Fruit fly (Drosophila melanogaster): ENCODE measurements around the gene CG45116.

CG45116 gene

dm6 chr3L:22669275-22670006, 29.8 kb upstream of the CG45116 start, which contains the start of gene Jhbp6:
TSS of gene Jhbp6 (plus strand) at chr3L:22669956.
- TF ChIP-seq GATAd (GFP tag; optimal IDR thresholded peaks at IDR 0.05) (no peak), foxo (GFP tag; optimal IDR thresholded peaks at IDR 0.05) (no peak), jim (GFP tag; optimal IDR thresholded peaks at IDR 0.05) (no peak), Rel (GFP tag; optimal IDR thresholded peaks at IDR 0.05) (no peak), Rel (tag; optimal IDR thresholded peaks at IDR 0.05) (peak; percentile 13), sage (GFP tag; optimal IDR thresholded peaks at IDR 0.05) (no peak), woc (GFP tag; optimal IDR thresholded peaks at IDR 0.05) (no peak), ey (GFP tag; optimal IDR thresholded peaks at IDR 0.05) (no peak), Dif (GFP tag; optimal IDR thresholded peaks at IDR 0.05; ENCODE audit: partially characterized antibody) (no peak), br (GFP tag; optimal IDR thresholded peaks at IDR 0.05) (no peak), dmrt93B (GFP tag; optimal IDR thresholded peaks at IDR 0.05) (no peak), dsf (GFP tag; optimal IDR thresholded peaks at IDR 0.05; ENCODE audit: borderline replicate concordance) (no peak), dl (GFP tag; optimal IDR thresholded peaks at IDR 0.05; ENCODE audit: insufficient read depth in 1 of 2, partially characterized antibody in 2 of 2) (no peak), lola (GFP tag; optimal IDR thresholded peaks at IDR 0.05) (no peak), rgr (GFP tag; optimal IDR thresholded peaks at IDR 0.05) (peak; percentile 12), h (GFP tag; optimal IDR thresholded peaks at IDR 0.05) (no peak)

DNA sequence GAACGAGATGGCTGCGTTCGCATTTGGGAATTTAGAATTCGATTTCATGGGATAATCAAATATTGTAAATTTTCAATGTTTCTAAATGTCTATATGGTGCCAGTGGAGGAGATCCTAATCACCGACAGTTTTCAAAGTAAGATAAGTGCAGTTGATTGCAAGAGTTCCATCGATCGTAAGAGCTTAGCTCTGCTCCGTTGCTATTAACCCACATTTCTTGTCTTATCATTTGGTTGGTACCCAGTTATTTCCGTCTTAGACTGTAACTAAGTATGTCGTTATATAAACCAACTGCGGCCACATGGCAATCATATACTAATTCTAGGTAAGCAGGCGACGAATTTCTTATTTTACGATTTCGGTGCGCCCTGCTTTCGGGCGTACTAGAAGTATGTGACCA, 29.1 kb upstream of the CG45116 start:
- TF ChIP-seq brk (GFP tag; optimal IDR thresholded peaks at IDR 0.05) (no peak), sv (GFP tag; optimal IDR thresholded peaks at IDR 0.05) (no peak), Sp1 (GFP tag; optimal IDR thresholded peaks at IDR 0.05) (no peak), pan (optimal IDR thresholded peaks at IDR 0.05) (no peak), ey (GFP tag; optimal IDR thresholded peaks at IDR 0.05) (no peak), h (GFP tag; optimal IDR thresholded peaks at IDR 0.05) (no peak), HLH106 (tag; optimal IDR thresholded peaks at IDR 0.05) (no peak), woc (GFP tag; optimal IDR thresholded peaks at IDR 0.05) (no peak), Hr78 (GFP tag; optimal IDR thresholded peaks at IDR 0.05) (no peak), dsf (GFP tag; optimal IDR thresholded peaks at IDR 0.05; ENCODE audit: borderline replicate concordance) (no peak), Dif (GFP tag; optimal IDR thresholded peaks at IDR 0.05; ENCODE audit: partially characterized antibody) (no peak), psq (GFP tag; optimal IDR thresholded peaks at IDR 0.05) (no peak), N (GFP tag; optimal IDR thresholded peaks at IDR 0.05) (no peak), jim (GFP tag; optimal IDR thresholded peaks at IDR 0.05) (no peak), OdsH (GFP tag; optimal IDR thresholded peaks at IDR 0.05) (no peak)

DNA sequence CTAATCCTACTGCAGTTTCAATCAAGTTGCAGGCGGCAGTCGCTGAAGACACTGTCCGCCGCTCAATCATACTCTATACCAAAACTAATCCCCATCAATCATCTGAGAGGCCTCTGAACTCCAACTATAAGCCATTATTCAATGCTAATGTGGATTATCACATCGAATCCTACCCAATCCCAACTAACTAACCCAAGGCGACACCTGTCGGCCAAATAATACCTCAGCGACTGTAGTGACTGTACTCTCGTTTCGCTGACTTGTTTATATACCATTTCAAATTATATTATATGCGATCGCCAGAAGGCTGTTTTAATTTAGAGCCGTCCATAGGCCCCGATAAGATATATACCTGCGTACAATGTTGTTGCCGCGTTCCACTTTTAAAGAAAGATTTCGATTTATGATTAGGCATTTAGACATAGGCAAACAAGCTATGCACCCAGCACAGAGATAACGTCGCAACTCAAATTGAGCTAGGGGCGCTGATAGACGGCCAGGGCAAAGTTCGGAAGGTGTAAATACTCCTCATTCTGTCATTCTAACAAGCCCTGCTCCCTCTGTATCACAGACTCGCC, 27.4 kb upstream of the CG45116 start:
- no peak for TF ChIP-seq Hr78 (GFP tag; optimal IDR thresholded peaks at IDR 0.05)
- no peak for TF ChIP-seq GATAd (GFP tag; optimal IDR thresholded peaks at IDR 0.05)
- TF ChIP-seq foxo (GFP tag; optimal IDR thresholded peaks at IDR 0.05): no peak
- no peak for TF ChIP-seq Myc (optimal IDR thresholded peaks at IDR 0.05)

DNA sequence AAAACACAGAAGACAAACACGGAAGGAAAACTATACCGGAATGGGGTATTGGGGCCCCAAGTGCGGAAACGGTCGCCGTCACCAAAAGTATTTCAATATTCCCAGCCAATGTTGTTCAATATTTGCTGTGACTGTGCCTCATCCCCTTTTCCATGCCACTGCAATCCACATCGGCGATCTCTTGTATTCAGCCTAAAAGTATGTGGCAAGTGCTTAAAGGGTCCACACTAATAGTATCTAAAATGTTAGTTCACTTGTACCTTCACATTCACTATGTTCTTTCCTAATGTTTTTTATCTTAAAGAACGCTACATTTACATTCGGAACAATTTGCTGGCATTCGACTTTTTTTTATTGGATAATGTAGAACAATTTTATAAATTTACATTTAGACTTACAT, 18.3 kb upstream of the CG45116 start:
- TF ChIP-seq h (GFP tag; optimal IDR thresholded peaks at IDR 0.05): no peak
- TF ChIP-seq Myc (optimal IDR thresholded peaks at IDR 0.05): no peak
- no peak for TF ChIP-seq Hnf4 (GFP tag; optimal IDR thresholded peaks at IDR 0.05)
- TF ChIP-seq pan (optimal IDR thresholded peaks at IDR 0.05): no peak
- no peak for TF ChIP-seq CrebA (GFP tag; optimal IDR thresholded peaks at IDR 0.05; ENCODE audit: borderline replicate concordance)
- TF ChIP-seq Jra (GFP tag; optimal IDR thresholded peaks at IDR 0.05): no peak
- no peak for TF ChIP-seq dmrt93B (GFP tag; optimal IDR thresholded peaks at IDR 0.05)
- TF ChIP-seq sv (GFP tag; optimal IDR thresholded peaks at IDR 0.05): no peak
- TF ChIP-seq dsf (GFP tag; optimal IDR thresholded peaks at IDR 0.05; ENCODE audit: borderline replicate concordance): no peak
- TF ChIP-seq usp (GFP tag; optimal IDR thresholded peaks at IDR 0.05): no peak
- TF ChIP-seq Dif (GFP tag; optimal IDR thresholded peaks at IDR 0.05; ENCODE audit: partially characterized antibody): no peak
- TF ChIP-seq Vsx2 (GFP tag; optimal IDR thresholded peaks at IDR 0.05; ENCODE audit: partially characterized antibody): no peak
- TF ChIP-seq br (GFP tag; optimal IDR thresholded peaks at IDR 0.05): no peak
- no peak for TF ChIP-seq Mio (GFP tag; optimal IDR thresholded peaks at IDR 0.05)
- no peak for TF ChIP-seq brk (GFP tag; optimal IDR thresholded peaks at IDR 0.05)
- no peak for TF ChIP-seq Hr78 (GFP tag; optimal IDR thresholded peaks at IDR 0.05)
- TF ChIP-seq rgr (GFP tag; optimal IDR thresholded peaks at IDR 0.05): no peak
